Worm (Caenorhabditis elegans): ENCODE measurements around the gene cgt-3.

DNA sequence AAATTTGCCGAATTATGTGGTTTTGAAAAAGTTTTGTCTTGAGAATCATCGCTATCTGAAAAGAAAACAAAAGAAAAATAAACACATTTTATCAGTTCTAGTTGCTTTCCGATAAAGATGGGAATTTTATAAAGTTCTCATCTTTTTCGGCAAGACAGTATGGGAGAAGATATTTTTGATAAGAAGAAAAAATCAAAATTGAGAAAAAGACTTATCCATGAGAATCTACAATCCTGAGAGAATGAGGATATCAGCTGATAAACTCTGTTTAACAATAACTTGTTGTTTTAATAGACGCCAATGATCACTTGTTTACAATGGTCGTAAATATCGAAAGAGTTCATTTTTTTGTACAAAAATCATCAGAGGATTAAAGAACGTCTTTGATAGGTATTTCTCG is 35.1 kb upstream of the cgt-3 start, which contains the start of gene F55C12.6:
- TF ChIP-seq unc-39 (tag; optimal IDR thresholded peaks at IDR 0.05): no peak
- TF ChIP-seq unc-62 (GFP tag; optimal IDR thresholded peaks at IDR 0.05): no peak

Measured in whole organism, mixed stage, embryonic.